Fruit fly (Drosophila melanogaster): ENCODE data around the gene mub.
A peak's percentile ranks its signal among the peaks of the same experiment; 100 is the strongest.

mub gene

DNA sequence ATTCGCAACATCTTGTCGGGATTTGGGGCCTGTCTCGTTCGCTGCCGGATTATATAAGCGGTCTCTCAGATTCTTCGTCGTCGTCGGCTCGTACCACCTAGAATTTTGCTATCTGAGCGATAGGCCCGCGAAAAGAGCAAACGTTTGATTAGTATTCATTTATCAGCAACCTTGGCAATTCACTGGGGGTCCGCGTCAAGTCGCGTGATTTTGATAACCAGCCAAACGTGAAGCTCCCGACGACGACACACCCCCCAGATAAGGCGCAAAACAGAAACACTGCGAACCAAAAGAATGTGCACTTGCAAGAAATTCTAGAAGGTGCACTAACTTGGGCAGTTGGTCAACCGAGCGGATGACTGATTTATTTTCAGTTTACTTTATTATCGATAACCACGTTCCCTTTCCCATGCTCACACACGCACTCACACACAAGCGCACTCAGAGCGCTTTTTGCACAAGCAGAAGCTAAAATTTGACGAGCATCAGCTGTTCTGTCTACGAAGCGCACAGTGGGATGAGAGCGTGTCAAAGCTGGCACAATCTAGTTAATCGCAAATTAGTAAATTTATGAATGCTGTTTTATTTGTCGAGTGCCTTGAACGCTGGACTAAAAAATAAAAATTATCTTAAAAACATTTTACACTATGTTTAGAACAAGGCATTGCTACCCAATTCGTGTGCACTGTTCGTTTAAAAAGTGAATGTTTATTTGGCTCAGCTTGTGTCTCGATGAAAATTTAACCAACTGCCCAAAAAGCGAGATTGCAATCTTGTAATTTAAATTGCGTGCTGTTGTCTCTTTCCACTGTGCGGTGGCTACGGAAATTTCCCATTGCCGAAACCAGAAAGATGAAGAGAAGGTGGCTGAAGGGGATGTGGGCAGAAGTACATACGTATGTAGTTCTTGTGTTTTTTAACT, 4.6 kb upstream of the mub start (continued):
- peak; percentile 95 for TF ChIP-seq CG2678 (tag; optimal IDR thresholded peaks at IDR 0.05)
- TF ChIP-seq wdn (GFP tag; IDR thresholded peaks at IDR 0.05): peak; percentile 83
- TF ChIP-seq CG14860 (GFP tag; IDR thresholded peaks at IDR 0.05; ENCODE audit: partially characterized antibody): peak; percentile 21; the same call in 1 of the 3 replicates
- TF ChIP-seq croc (GFP tag; conservative IDR thresholded peaks at IDR 0.05): peak; percentile 85
- TF ChIP-seq Myb (GFP tag; optimal IDR thresholded peaks at IDR 0.05): peak; percentile 72
- TF ChIP-seq CG4404 (GFP tag; IDR thresholded peaks at IDR 0.05): peak; percentile 80
- TF ChIP-seq CG43689 (GFP tag; IDR thresholded peaks at IDR 0.05): peak; percentile 70
- peak; percentile 94 for TF ChIP-seq org-1 (GFP tag; optimal IDR thresholded peaks at IDR 0.05)
- TF ChIP-seq jigr1 (GFP tag; IDR thresholded peaks at IDR 0.05): peak; percentile 89
- peak; percentile 88 for TF ChIP-seq CG1602 (GFP tag; optimal IDR thresholded peaks at IDR 0.05)
- TF ChIP-seq so (GFP tag; IDR thresholded peaks at IDR 0.05): peak; percentile 92
- TF ChIP-seq ro (GFP tag; IDR thresholded peaks at IDR 0.05): peak; percentile 68
- peak; percentile 83 for TF ChIP-seq CG11696 (GFP tag; IDR thresholded peaks at IDR 0.05)
- TF ChIP-seq CG16813 (GFP tag; IDR thresholded peaks at IDR 0.05; ENCODE audit: partially characterized antibody): 0 out of 3 replicates have a peak, but pooled peaks have one; percentile 15
- no peak for TF ChIP-seq Sin3A (optimal IDR thresholded peaks at IDR 0.05)
- peak; percentile 91 for TF ChIP-seq CG12219 (GFP tag; optimal IDR thresholded peaks at IDR 0.05)
- peak; percentile 78 for TF ChIP-seq CkIIα-i1 (GFP tag; IDR thresholded peaks at IDR 0.05)
- TF ChIP-seq nerfin-2 (GFP tag; IDR thresholded peaks at IDR 0.05; ENCODE audit: partially characterized antibody): peak; percentile 37; the same call in 1 of the 2 replicates
- peak; percentile 90 for TF ChIP-seq shn (GFP tag; optimal IDR thresholded peaks at IDR 0.05)
- peak; percentile 73 for TF ChIP-seq CG2116 (GFP tag; optimal IDR thresholded peaks at IDR 0.05)
- peak; percentile 42; the same call in 1 of the 2 replicates for TF ChIP-seq Poxn (GFP tag; IDR thresholded peaks at IDR 0.05)
- TF ChIP-seq ERR (GFP tag; optimal IDR thresholded peaks at IDR 0.05): peak; percentile 68
- peak; percentile 85 for TF ChIP-seq H15 (GFP tag; IDR thresholded peaks at IDR 0.05)
- TF ChIP-seq CG32767 (GFP tag; IDR thresholded peaks at IDR 0.05): peak; percentile 89
- TF ChIP-seq ken (GFP tag; IDR thresholded peaks at IDR 0.05): peak; percentile 89
- TF ChIP-seq fru (optimal IDR thresholded peaks at IDR 0.05): no peak
- peak; percentile 89 for TF ChIP-seq Aef1 (GFP tag; IDR thresholded peaks at IDR 0.05)
- no peak for TF ChIP-seq CG17912 (GFP tag; optimal IDR thresholded peaks at IDR 0.05)
- peak; percentile 93 for TF ChIP-seq gcm2 (GFP tag; optimal IDR thresholded peaks at IDR 0.05)
- TF ChIP-seq Adf1 (GFP tag; IDR thresholded peaks at IDR 0.05): peak; percentile 70
- TF ChIP-seq CG17186 (GFP tag; optimal IDR thresholded peaks at IDR 0.05): peak; percentile 69
- peak; percentile 80 for TF ChIP-seq Bdp1 (GFP tag; optimal IDR thresholded peaks at IDR 0.05)
- no peak for TF ChIP-seq CG42726 (GFP tag; IDR thresholded peaks at IDR 0.05; ENCODE audit: partially characterized antibody)
- peak; percentile 95 for TF ChIP-seq Hmr (GFP tag; optimal IDR thresholded peaks at IDR 0.05)
- TF ChIP-seq CG32772 (GFP tag; IDR thresholded peaks at IDR 0.05): peak; percentile 91
- no peak for TF ChIP-seq abd-A (tag; optimal IDR thresholded peaks at IDR 0.05)
- TF ChIP-seq Dbx (GFP tag; IDR thresholded peaks at IDR 0.05): peak; percentile 77
- peak; percentile 72; the same call in 1 of the 2 replicates for TF ChIP-seq cas (GFP tag; IDR thresholded peaks at IDR 0.05)
- TF ChIP-seq BtbVII (GFP tag; optimal IDR thresholded peaks at IDR 0.05): peak; percentile 92
- TF ChIP-seq CG7928 (GFP tag; optimal IDR thresholded peaks at IDR 0.05): peak; percentile 72
- TF ChIP-seq bcd (GFP tag; optimal IDR thresholded peaks at IDR 0.05): peak; percentile 94
- peak; percentile 14 for TF ChIP-seq pfk (GFP tag; optimal IDR thresholded peaks at IDR 0.05)
- TF ChIP-seq CG7745 (tag; optimal IDR thresholded peaks at IDR 0.05): no peak
- TF ChIP-seq Hey (tag; optimal IDR thresholded peaks at IDR 0.05): peak; percentile 50
- TF ChIP-seq disco-r (GFP tag; optimal IDR thresholded peaks at IDR 0.05): peak; percentile 89
- TF ChIP-seq CG2712 (tag; optimal IDR thresholded peaks at IDR 0.05): peak; percentile 95
- peak; percentile 90 for TF ChIP-seq CG34376 (GFP tag; optimal IDR thresholded peaks at IDR 0.05)
- TF ChIP-seq crp (GFP tag; optimal IDR thresholded peaks at IDR 0.05): peak; percentile 36 to 81
- TF ChIP-seq CG4854 (GFP tag; optimal IDR thresholded peaks at IDR 0.05): peak; percentile 91

Data from whole organism, embryonic.